Worm (Caenorhabditis elegans) whole organism, L1 larva: Measurements from ENCODE around the gene rsp-4.
A peak's percentile ranks its signal among the peaks of the same experiment; 100 is the strongest.

Source experiments
- C34B4.2 ChIP-seq: sonication (generic microtip); optimal IDR thresholded peaks from 2 replicates; lab custom pipeline; 2017; ENCODE audit warnings: mild to moderate bottlenecking, missing genetic modification characterization, missing compliant biosample characterization
- aha-1 ChIP-seq: fragments of 150-350 bp; optimal IDR thresholded peaks from 2 replicates; lab custom pipeline; 2014; ENCODE audit warnings: missing biosample characterization, missing genetic modification characterization
- aly-2 ChIP-seq: fragments of 150-350 bp; optimal IDR thresholded peaks from 2 replicates; lab custom pipeline; 2014; ENCODE audit warnings: missing biosample characterization, missing genetic modification characterization
- blmp-1 ChIP-seq: fragments of 150-350 bp; optimal IDR thresholded peaks from 2 replicates; lab custom pipeline; 2014; ENCODE audit warnings: missing biosample characterization, missing genetic modification characterization
- ceh-8 ChIP-seq: fragments of 200-800 bp; sonication (Bioruptor generic); optimal IDR thresholded peaks from 2 replicates; lab custom pipeline; 2018; ENCODE audit warnings: mild to moderate bottlenecking, missing genetic modification characterization, moderate library complexity, missing compliant biosample characterization
- ceh-90 ChIP-seq: sonication (generic microtip); optimal IDR thresholded peaks from 2 replicates; lab custom pipeline; 2016; ENCODE audit warnings: missing genetic modification characterization, missing compliant biosample characterization
- ces-1 ChIP-seq: fragments of 150-350 bp; optimal IDR thresholded peaks from 2 replicates; lab custom pipeline; 2014; ENCODE audit warnings: missing biosample characterization, missing genetic modification reagents, missing genetic modification characterization
- efl-1 ChIP-seq, 4 experiments: fragments of 150-350 bp; optimal IDR thresholded peaks in 3 of 4; peaks in 1 of 4; 1 replicate in 1 of 4; 2 replicates in 3 of 4; lab custom pipeline; 2014; ENCODE audit warnings: missing biosample characterization in 2 of 4, missing genetic modification characterization in 2 of 4, missing genetic modification reagents in 2 of 4
- elt-3 ChIP-seq, 6 experiments: fragments of 150-350 bp in 1 of 6; sonication (generic microtip); optimal IDR thresholded peaks; 2 replicates each; lab custom pipeline; 2017 to 2018; ENCODE audit warnings: missing biosample characterization in 6 of 6, missing genetic modification characterization in 6 of 6, inconsistent platforms in 1 of 6
- ets-5 ChIP-seq: fragments of 200-800 bp; sonication (Bioruptor generic); IDR thresholded peaks from 2 replicates; pipeline ENCODE4 v1.3.6; 2022; ENCODE audit warnings: missing genetic modification characterization, missing compliant biosample characterization
- fkh-10 ChIP-seq: sonication (generic microtip); optimal IDR thresholded peaks from 2 replicates; lab custom pipeline; 2017; ENCODE audit warnings: missing biosample characterization, missing genetic modification reagents, missing genetic modification characterization
- fkh-4 ChIP-seq: sonication (generic microtip); optimal IDR thresholded peaks from 2 replicates; lab custom pipeline; 2016; ENCODE audit warnings: missing compliant biosample characterization, missing genetic modification characterization, borderline replicate concordance
- fos-1 ChIP-seq: fragments of 150-350 bp; optimal IDR thresholded peaks from 2 replicates; lab custom pipeline; 2014; ENCODE audit warnings: missing biosample characterization, missing genetic modification characterization
- grh-1 ChIP-seq: fragments of 200-800 bp; sonication (Bioruptor generic); IDR thresholded peaks from 2 replicates; pipeline ENCODE4 v1.3.6; 2022; ENCODE audit warnings: missing genetic modification reagents, missing genetic modification characterization, missing compliant biosample characterization
- hlh-17 ChIP-seq: fragments of 200-800 bp; sonication (Bioruptor generic); optimal IDR thresholded peaks from 2 replicates; lab custom pipeline; 2018; ENCODE audit warnings: missing genetic modification characterization, mild to moderate bottlenecking, missing compliant biosample characterization, moderate library complexity, borderline replicate concordance
- hlh-4 ChIP-seq: sonication (generic microtip); optimal IDR thresholded peaks from 2 replicates; lab custom pipeline; 2016; ENCODE audit warnings: mild to moderate bottlenecking, missing genetic modification characterization, missing compliant biosample characterization
- hpl-2 ChIP-seq: fragments of 150-350 bp; optimal IDR thresholded peaks from 2 replicates; lab custom pipeline; 2014; ENCODE audit warnings: missing biosample characterization, missing genetic modification reagents, missing genetic modification characterization
- irx-1 ChIP-seq: sonication (generic microtip); optimal IDR thresholded peaks from 2 replicates; lab custom pipeline; 2016; ENCODE audit warnings: missing genetic modification characterization, missing compliant biosample characterization
- lin-14 ChIP-seq: fragments of 200-800 bp; sonication (Bioruptor generic); optimal IDR thresholded peaks from 2 replicates; lab custom pipeline; 2018; ENCODE audit warnings: mild to moderate bottlenecking, missing genetic modification characterization, moderate library complexity, missing compliant biosample characterization
- lin-15B ChIP-seq: fragments of 150-350 bp; sonication (generic microtip); optimal IDR thresholded peaks from 3 replicates; lab custom pipeline; 2014; ENCODE audit warnings: missing biosample characterization, missing genetic modification characterization
- lin-35 ChIP-seq, 2 experiments: fragments of 150-350 bp; optimal IDR thresholded peaks; 2 replicates each; lab custom pipeline; 2014; ENCODE audit warnings: missing biosample characterization in 2 of 2, missing genetic modification characterization in 2 of 2, missing genetic modification reagents in 2 of 2
- mep-1 ChIP-seq: fragments of 150-350 bp; optimal IDR thresholded peaks from 2 replicates; lab custom pipeline; 2014; ENCODE audit warnings: missing biosample characterization, missing genetic modification characterization
- nhr-19 ChIP-seq: fragments of 200-800 bp; sonication (Bioruptor generic); conservative IDR thresholded peaks from 2 replicates; pipeline ENCODE4 v1.3.6; 2022; ENCODE audit warnings: missing genetic modification characterization, missing compliant biosample characterization
- nhr-28 ChIP-seq: fragments of 150-350 bp; optimal IDR thresholded peaks from 2 replicates; lab custom pipeline; 2014; ENCODE audit warnings: missing biosample characterization, missing genetic modification characterization
- nhr-76 ChIP-seq: sonication (generic microtip); optimal IDR thresholded peaks from 2 replicates; lab custom pipeline; 2017; ENCODE audit warnings: missing biosample characterization, missing genetic modification characterization
- pag-3 ChIP-seq: sonication (generic microtip); optimal IDR thresholded peaks from 2 replicates; lab custom pipeline; 2017; ENCODE audit warnings: missing genetic modification characterization, mild to moderate bottlenecking, missing compliant biosample characterization, antibody characterized with exemption, borderline replicate concordance; ENCODE audit not compliant: insufficient read depth
- rnt-1 ChIP-seq: sonication (generic microtip); optimal IDR thresholded peaks from 2 replicates; lab custom pipeline; 2016; ENCODE audit warnings: mild to moderate bottlenecking, missing genetic modification characterization, moderate library complexity, missing compliant biosample characterization
- sup-37 ChIP-seq: fragments of 200-800 bp; sonication (Bioruptor generic); optimal IDR thresholded peaks from 2 replicates; lab custom pipeline; 2018; ENCODE audit warnings: mild to moderate bottlenecking, missing genetic modification characterization, missing compliant biosample characterization
- unc-86 ChIP-seq: sonication (generic microtip); optimal IDR thresholded peaks from 2 replicates; lab custom pipeline; 2016; ENCODE audit warnings: missing genetic modification characterization, missing compliant biosample characterization
- unc-98 ChIP-seq: fragments of 200-800 bp; sonication (Bioruptor generic); IDR thresholded peaks from 2 replicates; pipeline ENCODE4 v1.3.6; 2022; ENCODE audit warnings: missing genetic modification characterization, missing compliant biosample characterization
- ztf-4 ChIP-seq: fragments of 150-350 bp; optimal IDR thresholded peaks from 2 replicates; lab custom pipeline; 2014; ENCODE audit warnings: missing biosample characterization, missing genetic modification characterization

The rsp-4 gene

DNA sequence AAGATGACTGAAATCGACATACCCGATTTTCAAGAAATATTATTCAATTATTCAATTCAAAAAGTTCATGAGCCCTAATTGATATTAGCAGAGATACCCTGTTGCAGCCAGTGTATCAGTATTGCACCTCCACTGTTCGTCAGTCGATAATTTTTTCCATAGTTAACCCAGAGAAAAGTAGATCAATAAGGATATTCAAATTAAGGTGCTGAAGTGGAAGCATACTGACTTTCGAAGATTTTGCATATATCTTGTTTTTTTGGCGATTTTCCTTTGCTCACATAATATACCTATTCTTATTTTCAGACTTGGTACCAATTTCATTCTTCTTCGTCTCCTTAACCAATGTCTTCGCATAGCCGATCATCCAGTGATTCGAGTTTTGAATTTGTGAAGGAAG, 30.3 kb upstream of the rsp-4 start, which contains the start of gene EEED8.15:
Gene EEED8.15, plus strand, starts transcription at position 301 of the 400 bp plus-strand sequence.
- TF ChIP-seq nhr-19 (GFP tag; lab: Robert Waterston, UW) (no peak), elt-3 (tag; optimal IDR thresholded peaks at IDR 0.05; lab: Kevin White, UChicago) (no peak), ets-5 (GFP tag; lab: Robert Waterston, UW) (no peak), unc-98 (GFP tag; lab: Robert Waterston, UW) (no peak), mep-1 (no peak), lin-15B (tag; lab: Kevin White, UChicago) (no peak)
- TF ChIP-seq, all 84 proteins: peak for 0

DNA sequence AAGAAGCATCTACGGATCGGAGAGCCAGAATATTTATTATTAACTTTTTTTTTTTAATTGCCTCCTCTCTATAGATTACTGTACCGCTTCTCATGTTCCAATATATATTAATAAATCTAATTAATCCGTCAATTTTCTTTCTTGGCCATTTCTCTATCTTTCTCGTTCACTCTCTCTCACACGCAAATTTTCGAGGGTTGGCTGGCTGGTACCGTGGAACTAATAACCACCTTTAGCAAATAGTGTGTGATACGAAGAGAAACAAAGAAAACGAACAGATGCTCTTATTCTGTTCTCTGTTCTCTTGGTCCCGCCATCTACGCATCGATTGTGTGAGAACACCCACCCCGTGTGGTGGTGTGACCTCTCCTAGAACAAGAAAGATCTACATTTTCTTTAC, 29.7 kb upstream of the rsp-4 start:
- TF ChIP-seq irx-1 (tag; lab: Kevin White, UChicago) (no peak), aha-1 (tag; lab: Kevin White, UChicago) (no peak), ztf-4 (tag; lab: Kevin White, UChicago) (no peak), lin-35 (GFP tag; optimal IDR thresholded peaks at IDR 0.05; lab: Kevin White, UChicago) (no peak), grh-1 (GFP tag; lab: Robert Waterston, UW) (no peak), nhr-28 (tag; lab: Kevin White, UChicago) (no peak), nhr-19 (GFP tag; lab: Robert Waterston, UW) (no peak), pag-3 (tag; lab: Kevin White, UChicago) (no peak), fkh-4 (tag; lab: Kevin White, UChicago) (no peak), hpl-2 (GFP tag; lab: Kevin White, UChicago) (no peak), aly-2 (no peak), rnt-1 (tag; lab: Kevin White, UChicago) (no peak), sup-37 (GFP tag; lab: Kevin White, UChicago) (no peak), ceh-8 (no peak), mep-1 (no peak)
- TF ChIP-seq, all 84 proteins: peak for 0

DNA sequence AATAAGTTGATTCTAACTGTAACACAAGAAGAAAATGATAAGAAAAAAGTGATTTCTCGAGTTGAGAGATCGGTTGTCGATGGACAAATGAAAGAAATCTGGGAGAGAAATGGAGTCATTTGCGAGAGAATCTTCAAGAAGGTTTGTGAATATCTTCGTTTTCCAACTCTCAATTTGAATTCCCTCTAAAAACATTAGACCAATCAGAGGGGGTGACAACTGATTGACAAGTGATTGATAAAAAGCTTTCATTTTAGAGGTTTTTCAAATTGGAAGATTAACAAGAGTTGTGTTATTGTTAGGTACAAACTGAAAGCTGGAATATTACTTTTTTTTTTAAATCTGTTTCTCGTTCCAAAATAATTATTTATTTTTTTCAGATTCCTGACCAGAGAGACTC, 29.3 kb upstream of the rsp-4 start:
- TF ChIP-seq elt-3 (tag; optimal IDR thresholded peaks at IDR 0.05; lab: Kevin White, UChicago) (no peak), efl-1 (optimal IDR thresholded peaks at IDR 0.05; lab: Kevin White, UChicago) (no peak), efl-1 (GFP tag; optimal IDR thresholded peaks at IDR 0.05 in 1 of 2; lab: Kevin White, UChicago) (peak in 1 of 2 experiments; percentile 23)

DNA sequence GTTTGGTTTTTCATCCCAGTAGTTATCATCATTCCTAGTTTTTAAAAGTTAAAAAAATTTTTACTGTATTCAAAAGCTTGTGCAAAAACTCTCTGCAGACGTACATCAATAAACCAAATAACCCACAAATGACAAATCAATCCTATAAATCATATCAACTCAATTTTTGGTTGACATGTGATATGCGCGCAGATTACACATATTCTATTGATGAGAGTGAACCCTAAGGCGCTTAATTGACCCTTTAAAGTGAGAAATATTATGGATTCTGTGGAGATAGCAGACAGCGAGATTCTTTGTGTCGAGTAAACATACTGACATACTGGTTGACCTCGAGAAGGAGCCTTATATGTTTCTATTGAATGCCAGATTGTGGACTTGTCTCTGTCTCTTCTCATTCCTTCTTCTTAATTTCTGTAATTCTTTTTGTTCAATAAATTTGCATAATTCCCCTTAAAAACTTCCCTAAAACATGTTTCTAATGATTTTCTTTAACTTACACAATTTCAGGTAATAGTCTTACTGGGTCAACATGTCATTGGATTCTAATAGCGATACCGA, 27.6 kb upstream of the rsp-4 start, which contains the start of gene EEED8.2:
Gene EEED8.2, plus strand, starts transcription at position 511 of the 561 bp plus-strand sequence.
- TF ChIP-seq elt-3 (tag; optimal IDR thresholded peaks at IDR 0.05; lab: Kevin White, UChicago), result peak in 1 of 6 experiments; percentile 2
- no peak for TF ChIP-seq aly-2
- TF ChIP-seq blmp-1 (tag; lab: Kevin White, UChicago), result peak; percentile 14

DNA sequence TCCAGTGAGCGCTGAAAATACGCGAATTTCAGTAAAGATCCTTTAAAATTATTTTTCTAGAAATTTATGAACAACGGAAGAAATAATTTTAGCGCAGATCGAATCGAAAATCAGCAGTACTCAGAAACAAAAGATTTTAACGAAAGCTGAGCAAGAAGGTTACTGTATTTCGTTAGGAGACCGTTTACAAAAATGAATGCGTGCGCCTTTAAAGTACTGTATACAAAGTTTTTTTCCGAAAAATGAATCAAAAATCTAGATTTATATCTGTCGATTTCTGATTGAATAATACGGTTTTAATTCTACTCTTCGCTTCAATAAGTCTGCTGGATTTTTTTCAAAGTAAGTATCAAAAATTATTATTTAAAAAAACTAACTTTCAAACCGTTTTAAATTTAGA, 25.4 kb upstream of the rsp-4 start, which contains the start of the genes EEED8.14 and EEED8.3:
Gene EEED8.14, minus strand, starts transcription at position 13 of the 400 bp plus-strand sequence.
Gene EEED8.3, plus strand, starts transcription at position 237 of the 400 bp plus-strand sequence.
- TF ChIP-seq C34B4.2 (tag; lab: Kevin White, UChicago), result no peak

DNA sequence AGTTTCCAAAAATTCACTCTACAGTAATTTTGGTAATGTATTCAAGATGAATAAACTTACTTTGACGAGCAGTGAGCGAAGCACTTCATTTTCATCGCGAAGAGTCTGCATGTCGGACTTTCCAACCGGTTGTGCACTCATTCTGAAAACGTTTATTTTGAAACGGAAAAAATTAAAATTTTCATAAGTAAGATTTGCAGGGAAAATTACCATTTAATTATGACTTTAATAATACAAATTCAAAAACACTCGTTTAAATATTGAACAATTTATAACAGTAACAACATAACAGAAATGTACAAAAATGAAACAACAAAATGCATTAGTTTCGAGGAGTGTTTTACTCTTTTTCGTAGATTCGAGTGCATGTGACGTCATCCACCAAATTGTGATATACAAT, 23.8 kb upstream of the rsp-4 start, which contains the start of the genes EEED8.13 and EEED8.18:
Gene EEED8.13, minus strand, starts transcription at position 101 of the 400 bp plus-strand sequence.
Gene EEED8.18, minus strand, starts transcription at position 144 of the 400 bp plus-strand sequence.
- no peak for TF ChIP-seq efl-1 (optimal IDR thresholded peaks at IDR 0.05; lab: Kevin White, UChicago)
- TF ChIP-seq efl-1 (GFP tag; optimal IDR thresholded peaks at IDR 0.05 in 1 of 2; lab: Kevin White, UChicago), result no peak
- no peak for TF ChIP-seq ces-1 (GFP tag; lab: Kevin White, UChicago)
- TF ChIP-seq ceh-90, result no peak
- TF ChIP-seq nhr-76, result no peak
- no peak for TF ChIP-seq hlh-4 (tag; lab: Kevin White, UChicago)
- no peak for TF ChIP-seq rnt-1 (tag; lab: Kevin White, UChicago)
- no peak for TF ChIP-seq irx-1 (tag; lab: Kevin White, UChicago)
- TF ChIP-seq fkh-10 (GFP tag; lab: Kevin White, UChicago), result no peak
- no peak for TF ChIP-seq nhr-19 (GFP tag; lab: Robert Waterston, UW)
- TF ChIP-seq hlh-17 (GFP tag; lab: Kevin White, UChicago), result no peak
- no peak for TF ChIP-seq unc-86 (tag; lab: Kevin White, UChicago)
- TF ChIP-seq lin-14 (GFP tag; lab: Kevin White, UChicago), result no peak
- TF ChIP-seq fos-1 (tag; lab: Kevin White, UChicago), result no peak
